Fruit fly (Drosophila melanogaster) whole organism, embryonic: ENCODE measurements around the gene CG42540.
A peak's percentile ranks its signal among the peaks of the same experiment; 100 is the strongest.

Experiments used
- ATbp ChIP-seq: fragments of 200-800 bp; sonication (Bioruptor generic); optimal IDR thresholded peaks from 2 replicates; lab custom pipeline; 2017; ENCODE audit warnings: missing biosample characterization, mild to moderate bottlenecking, missing genetic modification characterization, missing genetic modification reagents
- BtbVII ChIP-seq: fragments of 200-800 bp; sonication (Bioruptor generic); optimal IDR thresholded peaks from 3 replicates; lab custom pipeline; 2017; ENCODE audit warnings: missing biosample characterization, mild to moderate bottlenecking, missing genetic modification characterization
- C15 ChIP-seq: fragments of 200-800 bp; sonication (Bioruptor generic); IDR thresholded peaks from 3 replicates; pipeline ENCODE4 v1.3.6; 2022; ENCODE audit warnings: missing biosample characterization, missing genetic modification characterization
- CG11085 ChIP-seq: fragments of 200-800 bp; sonication (Bioruptor generic); IDR thresholded peaks from 2 replicates; pipeline ENCODE4 v1.3.6; 2022; ENCODE audit warnings: missing biosample characterization, missing genetic modification characterization
- CG11247 ChIP-seq: fragments of 200-800 bp; sonication (Bioruptor generic); IDR thresholded peaks from 2 replicates; pipeline ENCODE4 v1.3.6; 2022; ENCODE audit warnings: missing biosample characterization, missing genetic modification characterization
- CG11456 ChIP-seq: fragments of 200-800 bp; sonication (Bioruptor generic); IDR thresholded peaks from 3 replicates; pipeline ENCODE4 v1.3.6; 2022; ENCODE audit warnings: missing biosample characterization, missing genetic modification characterization
- CG11504 ChIP-seq: fragments of 200-800 bp; sonication (Bioruptor generic); optimal IDR thresholded peaks from 3 replicates; lab custom pipeline; 2019; ENCODE audit warnings: missing biosample characterization, mild to moderate bottlenecking, missing genetic modification characterization, moderate library complexity
- CG11560 ChIP-seq: fragments of 200-800 bp; sonication (Bioruptor generic); IDR thresholded peaks from 3 replicates; pipeline ENCODE4 v1.3.6; 2022; ENCODE audit warnings: missing biosample characterization, missing genetic modification characterization
- CG12155 ChIP-seq: fragments of 200-800 bp; sonication (Bioruptor generic); optimal IDR thresholded peaks from 3 replicates; lab custom pipeline; 2016; ENCODE audit warnings: missing biosample characterization, missing genetic modification characterization
- CG1233 ChIP-seq: fragments of 200-800 bp; sonication (Bioruptor generic); optimal IDR thresholded peaks from 4 replicates; lab custom pipeline; 2018; ENCODE audit warnings: missing biosample characterization, mild to moderate bottlenecking, missing genetic modification characterization
- CG14014 ChIP-seq: fragments of 200-800 bp; sonication (Bioruptor generic); IDR thresholded peaks from 2 replicates; pipeline ENCODE4 v1.3.6; 2022; ENCODE audit warnings: missing biosample characterization, missing genetic modification characterization
- CG14050 ChIP-seq: fragments of 200-800 bp; sonication (Bioruptor generic); IDR thresholded peaks from 3 replicates; pipeline ENCODE4 v1.3.6; 2022; ENCODE audit warnings: missing biosample characterization, missing genetic modification characterization
- CG15269 ChIP-seq: fragments of 200-800 bp; sonication (Bioruptor generic); optimal IDR thresholded peaks from 2 replicates; lab custom pipeline; 2018; ENCODE audit warnings: missing biosample characterization, mild to moderate bottlenecking, missing genetic modification characterization, moderate library complexity
- CG2875 ChIP-seq: fragments of 200-800 bp; sonication (Bioruptor generic); optimal IDR thresholded peaks from 2 replicates; lab custom pipeline; 2017; ENCODE audit warnings: missing biosample characterization, mild to moderate bottlenecking, missing genetic modification characterization, missing genetic modification reagents
- CG31388 ChIP-seq: fragments of 200-800 bp; sonication (Bioruptor generic); optimal IDR thresholded peaks from 2 replicates; lab custom pipeline; 2016; ENCODE audit warnings: missing biosample characterization, missing genetic modification characterization
- CG34376 ChIP-seq: fragments of 200-800 bp; sonication (Bioruptor generic); optimal IDR thresholded peaks from 2 replicates; lab custom pipeline; 2018; ENCODE audit warnings: missing biosample characterization, mild to moderate bottlenecking, missing genetic modification characterization
- CG3726 ChIP-seq: fragments of 200-800 bp; sonication (Bioruptor generic); IDR thresholded peaks from 3 replicates; pipeline ENCODE4, ENCODE4 v1.3.6; 2022; ENCODE audit warnings: missing biosample characterization, missing genetic modification characterization
- CG4820 ChIP-seq: fragments of 200-800 bp; sonication (Bioruptor generic); optimal IDR thresholded peaks from 3 replicates; lab custom pipeline; 2016; ENCODE audit warnings: missing biosample characterization, missing genetic modification characterization
- CG6854 ChIP-seq: fragments of 200-800 bp; sonication (Bioruptor generic); optimal IDR thresholded peaks from 3 replicates; lab custom pipeline; 2017; ENCODE audit warnings: missing biosample characterization, mild to moderate bottlenecking, missing genetic modification characterization
- CG7271 ChIP-seq: fragments of 200-800 bp; sonication (Bioruptor generic); optimal IDR thresholded peaks from 2 replicates; lab custom pipeline; 2018; ENCODE audit warnings: missing biosample characterization, mild to moderate bottlenecking, missing genetic modification characterization, moderate library complexity
- CG7928 ChIP-seq: fragments of 200-800 bp; sonication (Bioruptor generic); optimal IDR thresholded peaks from 2 replicates; lab custom pipeline; 2017; ENCODE audit warnings: missing biosample characterization, mild to moderate bottlenecking, missing genetic modification characterization
- CG8089 ChIP-seq: fragments of 200-800 bp; sonication (Bioruptor generic); optimal IDR thresholded peaks from 3 replicates; lab custom pipeline; 2016; ENCODE audit warnings: missing biosample characterization, missing genetic modification characterization
- CG8281 ChIP-seq: fragments of 200-800 bp; sonication (Bioruptor generic); optimal IDR thresholded peaks from 2 replicates; lab custom pipeline; 2018; ENCODE audit warnings: missing biosample characterization, mild to moderate bottlenecking, missing genetic modification characterization, moderate library complexity
- CG9437 ChIP-seq: fragments of 200-800 bp; sonication (Bioruptor generic); optimal IDR thresholded peaks from 2 replicates; lab custom pipeline; 2018; ENCODE audit warnings: missing biosample characterization, mild to moderate bottlenecking, missing genetic modification characterization
- CG9727 ChIP-seq: fragments of 200-800 bp; sonication (Bioruptor generic); optimal IDR thresholded peaks from 3 replicates; lab custom pipeline; 2017; ENCODE audit warnings: missing biosample characterization, mild to moderate bottlenecking, missing genetic modification characterization
- Dref ChIP-seq: fragments of 200-800 bp; sonication (Bioruptor generic); IDR thresholded peaks from 2 replicates; pipeline ENCODE4 v1.3.6; 2022; ENCODE audit warnings: missing biosample characterization, missing genetic modification characterization
- Ets97D ChIP-seq: fragments of 200-800 bp; sonication (Bioruptor generic); optimal IDR thresholded peaks from 3 replicates; lab custom pipeline; 2016; ENCODE audit warnings: missing biosample characterization, missing genetic modification characterization
- Kr ChIP-seq: fragments of 200-800 bp; sonication (Bioruptor generic); optimal IDR thresholded peaks from 2 replicates; lab custom pipeline; 2017; ENCODE audit warnings: missing biosample characterization, mild to moderate bottlenecking, missing genetic modification characterization
- Mes4 ChIP-seq: fragments of 200-800 bp; sonication (Bioruptor generic); optimal IDR thresholded peaks from 2 replicates; lab custom pipeline; 2016; ENCODE audit warnings: missing biosample characterization, missing genetic modification characterization
- NK7.1 ChIP-seq: fragments of 200-800 bp; sonication (Bioruptor generic); optimal IDR thresholded peaks from 3 replicates; lab custom pipeline; 2016; ENCODE audit warnings: missing biosample characterization, missing genetic modification characterization
- Optix ChIP-seq: fragments of 200-800 bp; sonication (Bioruptor generic); IDR thresholded peaks from 3 replicates; pipeline ENCODE4 v1.3.6; 2022; ENCODE audit warnings: missing biosample characterization, missing genetic modification characterization
- Sin3A ChIP-seq: fragments of >200 bp; optimal IDR thresholded peaks from 2 replicates; lab custom pipeline; 2018
- ab ChIP-seq: fragments of 200-800 bp; sonication (Bioruptor generic); optimal IDR thresholded peaks from 2 replicates; lab custom pipeline; 2016; ENCODE audit warnings: missing biosample characterization, missing genetic modification characterization
- aop ChIP-seq: fragments of 200-800 bp; sonication (Bioruptor generic); IDR thresholded peaks from 2 replicates; pipeline ENCODE4 v1.3.6; 2022; ENCODE audit warnings: missing biosample characterization, missing genetic modification characterization
- ase ChIP-seq: fragments of 200-800 bp; sonication (Bioruptor generic); IDR thresholded peaks from 3 replicates; pipeline ENCODE4 v1.3.6; 2022; ENCODE audit warnings: missing biosample characterization, missing genetic modification characterization
- ato ChIP-seq: fragments of 200-800 bp; sonication (Bioruptor generic); IDR thresholded peaks from 2 replicates; pipeline ENCODE4 v1.3.6; 2022; ENCODE audit warnings: missing biosample characterization, missing genetic modification characterization; ENCODE audit not compliant: partially characterized antibody
- bbx ChIP-seq: fragments of 200-800 bp; sonication (Bioruptor generic); IDR thresholded peaks from 2 replicates; pipeline ENCODE4 v1.3.6; 2022; ENCODE audit warnings: missing biosample characterization, missing genetic modification characterization; ENCODE audit not compliant: partially characterized antibody
- croc ChIP-seq: fragments of 200-800 bp; sonication (Bioruptor generic); conservative IDR thresholded peaks from 3 replicates; pipeline ENCODE4 v1.3.6; 2022; ENCODE audit warnings: missing biosample characterization, missing genetic modification characterization
- cwo ChIP-seq: fragments of 200-800 bp; sonication (Bioruptor generic); optimal IDR thresholded peaks from 3 replicates; lab custom pipeline; 2017; ENCODE audit warnings: missing biosample characterization, missing genetic modification characterization, mild to moderate bottlenecking, moderate library complexity, missing genetic modification reagents
- fru ChIP-seq: fragments of >200 bp; optimal IDR thresholded peaks from 2 replicates; lab custom pipeline; 2017
- insv ChIP-seq, 2 experiments: fragments of 200-800 bp; sonication (Bioruptor generic); optimal IDR thresholded peaks; 3 replicates each; lab custom pipeline; 2016 to 2018; ENCODE audit warnings: missing biosample characterization in 2 of 2, missing genetic modification characterization in 2 of 2
- nerfin-1 ChIP-seq: fragments of 200-800 bp; sonication (Bioruptor generic); optimal IDR thresholded peaks from 3 replicates; lab custom pipeline; 2019; ENCODE audit warnings: missing biosample characterization, mild to moderate bottlenecking, missing genetic modification characterization, moderate library complexity
- org-1 ChIP-seq: fragments of 200-800 bp; sonication (Bioruptor generic); optimal IDR thresholded peaks from 2 replicates; lab custom pipeline; 2017; ENCODE audit warnings: missing biosample characterization, missing genetic modification characterization
- pzg ChIP-seq: fragments of 200-800 bp; sonication (Bioruptor generic); optimal IDR thresholded peaks from 3 replicates; lab custom pipeline; 2018; ENCODE audit warnings: missing biosample characterization, mild to moderate bottlenecking, missing genetic modification characterization, moderate library complexity
- sd ChIP-seq: fragments of 200-800 bp; sonication (Bioruptor generic); optimal IDR thresholded peaks from 3 replicates; lab custom pipeline; 2018; ENCODE audit warnings: missing biosample characterization, mild to moderate bottlenecking, missing genetic modification characterization, moderate library complexity
- sima ChIP-seq: fragments of 200-800 bp; sonication (Bioruptor generic); optimal IDR thresholded peaks from 2 replicates; lab custom pipeline; 2016; ENCODE audit warnings: missing biosample characterization, missing genetic modification characterization
- slbo ChIP-seq: fragments of 200-800 bp; sonication (Bioruptor generic); IDR thresholded peaks from 2 replicates; pipeline ENCODE4 v1.3.6; 2022; ENCODE audit warnings: missing biosample characterization, missing genetic modification characterization
- sqz ChIP-seq: fragments of 200-800 bp; sonication (Bioruptor generic); optimal IDR thresholded peaks from 3 replicates; lab custom pipeline; 2018; ENCODE audit warnings: missing biosample characterization, mild to moderate bottlenecking, missing genetic modification characterization
- tin ChIP-seq: fragments of 200-800 bp; sonication (Bioruptor generic); optimal IDR thresholded peaks from 3 replicates; lab custom pipeline; 2016; ENCODE audit warnings: missing biosample characterization, missing genetic modification characterization
- z ChIP-seq: fragments of 200-800 bp; sonication (Bioruptor generic); IDR thresholded peaks from 3 replicates; pipeline ENCODE4 v1.3.6; 2022; ENCODE audit warnings: missing biosample characterization, missing genetic modification characterization

Gene CG42540

dm6 chr3L:4541573-4542371 lies 14.1 kb upstream of the CG42540 start, which contains the start of gene CG11357 (continued):
- TF ChIP-seq CG7271 (tag; lab: Kevin White, UChicago): peak; percentile 97
- TF ChIP-seq CG7928 (GFP tag; lab: Kevin White, UChicago): peak; percentile 81
- peak; percentile 95 for TF ChIP-seq org-1 (GFP tag; lab: Kevin White, UChicago)
- TF ChIP-seq CG11456 (GFP tag; lab: Robert Waterston, UW): peak; percentile 98
- TF ChIP-seq Mes4 (GFP tag; lab: Kevin White, UChicago): peak; percentile 43
- TF ChIP-seq CG3726 (GFP tag; lab: Robert Waterston, UW): peak; percentile 97
- TF ChIP-seq CG1233 (GFP tag; lab: Kevin White, UChicago): peak; percentile 98
- peak; percentile 99 for TF ChIP-seq CG9727 (GFP tag; lab: Kevin White, UChicago)
- peak; percentile 97 for TF ChIP-seq sd
- TF ChIP-seq C15 (GFP tag; lab: Robert Waterston, UW): peak; percentile 97
- peak; percentile 90 for TF ChIP-seq CG31388 (GFP tag; lab: Kevin White, UChicago)
- peak; percentile 94 for TF ChIP-seq CG34376 (GFP tag; lab: Kevin White, UChicago)
- TF ChIP-seq CG11247 (GFP tag; lab: Robert Waterston, UW): peak; percentile 98
- TF ChIP-seq pzg (GFP tag; lab: Kevin White, UChicago): peak; percentile 50
- TF ChIP-seq sqz: peak; percentile 98
- peak; percentile 98 for TF ChIP-seq croc (GFP tag; lab: Robert Waterston, UW)
- peak; percentile 98 for TF ChIP-seq CG11085 (GFP tag; lab: Robert Waterston, UW)
- TF ChIP-seq insv (GFP tag; optimal IDR thresholded peaks at IDR 0.05; lab: Kevin White, UChicago): peak in 1 of 2 experiments; percentile 81
- peak; percentile 100 for TF ChIP-seq CG15269
- TF ChIP-seq CG9437 (GFP tag; lab: Kevin White, UChicago): peak; percentile 93
- TF ChIP-seq cwo: peak; percentile 96
- peak; percentile 69 for TF ChIP-seq Dref (GFP tag; lab: Robert Waterston, UW)
- TF ChIP-seq fru: no peak
- TF ChIP-seq CG8281 (tag; lab: Kevin White, UChicago): peak; percentile 94
- peak; percentile 66 for TF ChIP-seq NK7.1
- TF ChIP-seq CG2875 (GFP tag; lab: Kevin White, UChicago): peak; percentile 97
- TF ChIP-seq Kr: no peak
- TF ChIP-seq tin: peak; percentile 96
- peak; percentile 98 for TF ChIP-seq BtbVII (GFP tag; lab: Kevin White, UChicago)
- no peak for TF ChIP-seq ab
- TF ChIP-seq z (GFP tag; lab: Robert Waterston, UW): peak; percentile 78; the same call in 2 of the 3 replicates
- TF ChIP-seq CG11504: peak; percentile 98
- peak; percentile 95 for TF ChIP-seq CG12155 (GFP tag; lab: Kevin White, UChicago)
- no peak for TF ChIP-seq Sin3A
- TF ChIP-seq aop (GFP tag; lab: Robert Waterston, UW): peak; percentile 75
- peak; percentile 93 for TF ChIP-seq CG11560 (tag; lab: Robert Waterston, UW)
- peak; percentile 98 for TF ChIP-seq ATbp (GFP tag; lab: Kevin White, UChicago)
- peak; percentile 98 for TF ChIP-seq nerfin-1
- TF ChIP-seq CG8089: peak; percentile 59
- peak; percentile 91 for TF ChIP-seq CG4820
- TF ChIP-seq CG14014: peak; percentile 99
- TF ChIP-seq Optix (GFP tag; lab: Robert Waterston, UW): peak; percentile 88
- peak; percentile 64 for TF ChIP-seq Ets97D (GFP tag; lab: Kevin White, UChicago)
- TF ChIP-seq slbo (GFP tag; lab: Robert Waterston, UW): peak; percentile 99
- TF ChIP-seq ase (GFP tag; lab: Robert Waterston, UW): peak; percentile 98
- TF ChIP-seq sima: peak; percentile 74
- peak; percentile 78 for TF ChIP-seq ato (GFP tag; lab: Robert Waterston, UW)
- peak; percentile 96 for TF ChIP-seq CG6854 (GFP tag; lab: Kevin White, UChicago)
- peak; percentile 86 for TF ChIP-seq bbx (GFP tag; lab: Robert Waterston, UW)
- TF ChIP-seq CG14050 (GFP tag; lab: Robert Waterston, UW): peak; percentile 98
